Worm (Caenorhabditis elegans) whole organism, young adult: ENCODE measurements around the gene nlp-7.

Experiments
- B0261.1 ChIP-seq: sonication (generic microtip); optimal IDR thresholded peaks from 2 replicates; lab custom pipeline; 2016; ENCODE audit warnings: mild to moderate bottlenecking, missing genetic modification characterization, moderate library complexity, missing compliant biosample characterization
- D2030.7 ChIP-seq: fragments of 200-800 bp; sonication (Bioruptor generic); IDR thresholded peaks from 2 replicates; pipeline ENCODE4 v1.3.6; 2022; ENCODE audit warnings: missing genetic modification reagents, missing genetic modification characterization, missing compliant biosample characterization
- F22D6.2 ChIP-seq: sonication (generic microtip); optimal IDR thresholded peaks from 2 replicates; lab custom pipeline; 2016; ENCODE audit warnings: mild to moderate bottlenecking, missing genetic modification characterization, missing compliant biosample characterization
- F23B12.7 ChIP-seq: sonication (generic microtip); optimal IDR thresholded peaks from 2 replicates; lab custom pipeline; 2017; ENCODE audit warnings: missing genetic modification characterization, mild to moderate bottlenecking, missing compliant biosample characterization, antibody characterized with exemption, moderate library complexity; ENCODE audit not compliant: insufficient read depth
- F33H1.4 ChIP-seq: fragments of 200-800 bp; sonication (Bioruptor generic); IDR thresholded peaks from 2 replicates; pipeline ENCODE4 v1.3.6; 2022; ENCODE audit warnings: missing genetic modification reagents, missing genetic modification characterization, missing compliant biosample characterization
- F55B11.4 ChIP-seq: sonication (generic microtip); optimal IDR thresholded peaks from 2 replicates; lab custom pipeline; 2016; ENCODE audit warnings: missing compliant biosample characterization, missing genetic modification characterization, borderline replicate concordance; ENCODE audit not compliant: insufficient read depth
- F57A8.1 ChIP-seq: fragments of 200-800 bp; sonication (Bioruptor generic); optimal IDR thresholded peaks from 2 replicates; lab custom pipeline; 2018; ENCODE audit warnings: mild to moderate bottlenecking, missing genetic modification characterization, moderate library complexity, missing compliant biosample characterization
- F57C9.4 ChIP-seq: sonication (generic microtip); optimal IDR thresholded peaks from 2 replicates; lab custom pipeline; 2017; ENCODE audit warnings: mild to moderate bottlenecking, missing genetic modification characterization, missing compliant biosample characterization
- K11D2.4 ChIP-seq: fragments of 200-800 bp; sonication (Bioruptor generic); IDR thresholded peaks from 2 replicates; pipeline ENCODE4 v1.3.6; 2022; ENCODE audit warnings: missing genetic modification reagents, missing genetic modification characterization, missing compliant biosample characterization
- K12H6.12 ChIP-seq: fragments of 200-800 bp; sonication (Bioruptor generic); optimal IDR thresholded peaks from 2 replicates; lab custom pipeline; 2018; ENCODE audit warnings: mild to moderate bottlenecking, missing genetic modification characterization, missing compliant biosample characterization
- Y79H2A.3 ChIP-seq: fragments of 200-800 bp; sonication (Bioruptor generic); conservative IDR thresholded peaks from 2 replicates; pipeline ENCODE4 v1.3.6; 2022; ENCODE audit warnings: missing genetic modification reagents, missing genetic modification characterization, missing compliant biosample characterization
- Y95B8A.8 ChIP-seq: fragments of 200-800 bp; sonication (Bioruptor generic); IDR thresholded peaks from 2 replicates; pipeline ENCODE4 v1.3.6; 2022; ENCODE audit warnings: missing genetic modification reagents, missing genetic modification characterization, missing compliant biosample characterization
- ZK185.1 ChIP-seq: sonication (generic microtip); optimal IDR thresholded peaks from 2 replicates; lab custom pipeline; 2016; ENCODE audit warnings: mild to moderate bottlenecking, missing genetic modification characterization, missing compliant biosample characterization; ENCODE audit not compliant: poor library complexity, severe bottlenecking
- aptf-3 ChIP-seq: fragments of 200-800 bp; sonication (Bioruptor generic); IDR thresholded peaks from 2 replicates; pipeline ENCODE4 v1.3.6; 2022; ENCODE audit warnings: missing genetic modification characterization, missing compliant biosample characterization
- attf-5 ChIP-seq: fragments of 200-800 bp; sonication (Bioruptor generic); optimal IDR thresholded peaks from 2 replicates; lab custom pipeline; 2018; ENCODE audit warnings: mild to moderate bottlenecking, missing genetic modification characterization, missing compliant biosample characterization
- cebp-1 ChIP-seq, 2 experiments: fragments of 200-800 bp in 1 of 2; sonication (Bioruptor generic) in 1 of 2; sonication (generic microtip) in 1 of 2; IDR thresholded peaks in 1 of 2; optimal IDR thresholded peaks in 1 of 2; 2 replicates each; pipeline versions ENCODE4 v1.3.6 to Lab custom; 2017 to 2022; ENCODE audit warnings: missing compliant biosample characterization in 2 of 2, missing genetic modification characterization in 2 of 2, mild to moderate bottlenecking in 1 of 2, missing genetic modification reagents in 1 of 2, moderate library complexity in 1 of 2
- ceh-27 ChIP-seq: fragments of 200-800 bp; sonication (Bioruptor generic); optimal IDR thresholded peaks from 2 replicates; lab custom pipeline; 2018; ENCODE audit warnings: mild to moderate bottlenecking, missing genetic modification characterization, moderate library complexity, missing compliant biosample characterization
- ceh-40 ChIP-seq: fragments of 200-800 bp; sonication (Bioruptor generic); IDR thresholded peaks from 2 replicates; pipeline ENCODE4 v1.3.6; 2022; ENCODE audit warnings: missing genetic modification characterization, missing compliant biosample characterization
- ceh-58 ChIP-seq: fragments of 200-800 bp; sonication (Bioruptor generic); IDR thresholded peaks from 2 replicates; pipeline ENCODE4 v1.3.6; 2022; ENCODE audit warnings: missing genetic modification characterization, missing compliant biosample characterization
- ceh-91 ChIP-seq: fragments of 200-800 bp; sonication (Bioruptor generic); IDR thresholded peaks from 2 replicates; pipeline ENCODE4 v1.3.6; 2022; ENCODE audit warnings: missing genetic modification reagents, missing genetic modification characterization, missing compliant biosample characterization
- efl-1 ChIP-seq: fragments of 150-350 bp; optimal IDR thresholded peaks from 2 replicates; lab custom pipeline; 2014; ENCODE audit warnings: missing biosample characterization, missing genetic modification reagents, missing genetic modification characterization
- egl-18 ChIP-seq: fragments of 200-800 bp; sonication (Bioruptor generic); IDR thresholded peaks from 2 replicates; pipeline ENCODE4 v1.3.6; 2022; ENCODE audit warnings: missing genetic modification reagents, missing genetic modification characterization, missing compliant biosample characterization
- egl-44 ChIP-seq: fragments of 200-800 bp; sonication (Bioruptor generic); IDR thresholded peaks from 2 replicates; pipeline ENCODE4 v1.3.6; 2022; ENCODE audit warnings: missing genetic modification reagents, missing genetic modification characterization, missing compliant biosample characterization
- hrde-1 ChIP-seq: sonication (generic microtip); optimal IDR thresholded peaks from 2 replicates; lab custom pipeline; 2016; ENCODE audit warnings: missing genetic modification characterization, mild to moderate bottlenecking, missing compliant biosample characterization, moderate library complexity, missing genotype, missing genetic modification reagents, borderline replicate concordance
- hsf-1 ChIP-seq: fragments of 200-800 bp; sonication (Bioruptor generic); IDR thresholded peaks from 2 replicates; pipeline ENCODE4 v1.3.6; 2022; ENCODE audit warnings: missing genetic modification reagents, missing genetic modification characterization, missing compliant biosample characterization
- lag-1 ChIP-seq: fragments of 200-800 bp; sonication (Bioruptor generic); IDR thresholded peaks from 2 replicates; pipeline ENCODE4 v1.3.6; 2022; ENCODE audit warnings: missing genetic modification reagents, missing genetic modification characterization, missing compliant biosample characterization
- lin-40 ChIP-seq: sonication (generic microtip); optimal IDR thresholded peaks from 2 replicates; lab custom pipeline; 2016; ENCODE audit warnings: missing genetic modification characterization, mild to moderate bottlenecking, missing compliant biosample characterization, missing genotype, missing genetic modification reagents
- lsy-27 ChIP-seq: sonication (generic microtip); optimal IDR thresholded peaks from 2 replicates; lab custom pipeline; 2017; ENCODE audit warnings: missing genetic modification characterization, mild to moderate bottlenecking, missing compliant biosample characterization, antibody characterized with exemption, missing genotype, borderline replicate concordance; ENCODE audit not compliant: insufficient read depth
- madf-10 ChIP-seq: sonication (generic microtip); optimal IDR thresholded peaks from 2 replicates; lab custom pipeline; 2016; ENCODE audit warnings: mild to moderate bottlenecking, missing genetic modification characterization, missing compliant biosample characterization
- madf-3 ChIP-seq: fragments of 200-800 bp; sonication (Bioruptor generic); IDR thresholded peaks from 2 replicates; pipeline ENCODE4 v1.3.6; 2022; ENCODE audit warnings: missing genetic modification reagents, missing genetic modification characterization, missing compliant biosample characterization
- madf-8 ChIP-seq: fragments of 200-800 bp; sonication (Bioruptor generic); conservative IDR thresholded peaks from 2 replicates; pipeline ENCODE4 v1.3.6; 2022; ENCODE audit warnings: missing genetic modification reagents, missing genetic modification characterization, missing compliant biosample characterization
- mcd-1 ChIP-seq: fragments of 200-800 bp; sonication (Bioruptor generic); IDR thresholded peaks from 2 replicates; pipeline ENCODE4 v1.3.6; 2022; ENCODE audit warnings: missing genetic modification reagents, missing genetic modification characterization, missing compliant biosample characterization
- mes-4 ChIP-seq: sonication (generic microtip); optimal IDR thresholded peaks from 2 replicates; lab custom pipeline; 2016; ENCODE audit warnings: missing genotype, missing genetic modification characterization, missing compliant biosample characterization
- mxl-1 ChIP-seq: sonication (generic microtip); optimal IDR thresholded peaks from 2 replicates; lab custom pipeline; 2016; ENCODE audit warnings: missing genetic modification characterization, missing compliant biosample characterization
- nhr-120 ChIP-seq: fragments of 200-800 bp; sonication (Bioruptor generic); IDR thresholded peaks from 2 replicates; pipeline ENCODE4 v1.3.6; 2022; ENCODE audit warnings: missing genetic modification characterization, missing compliant biosample characterization
- nhr-179 ChIP-seq: sonication (generic microtip); optimal IDR thresholded peaks from 2 replicates; lab custom pipeline; 2016; ENCODE audit warnings: mild to moderate bottlenecking, missing genetic modification characterization, missing compliant biosample characterization
- repo-1 ChIP-seq: sonication (generic microtip); optimal IDR thresholded peaks from 2 replicates; lab custom pipeline; 2017; ENCODE audit warnings: mild to moderate bottlenecking, missing genetic modification characterization, missing compliant biosample characterization
- rpc-1 ChIP-seq, 2 experiments: fragments of 150-350 bp in 1 of 2; sonication (generic microtip) in 1 of 2; optimal IDR thresholded peaks; 2 replicates each; lab custom pipeline; 2014 to 2018; ENCODE audit warnings: missing biosample characterization in 1 of 2, missing genetic modification characterization in 1 of 2, missing genetic modification reagents in 1 of 2, missing genotype in 1 of 2
- snpc-1.1 ChIP-seq: sonication (generic microtip); optimal IDR thresholded peaks from 2 replicates; lab custom pipeline; 2017; ENCODE audit warnings: missing genetic modification characterization, mild to moderate bottlenecking, missing compliant biosample characterization, antibody characterized with exemption, moderate library complexity, missing genotype, missing genetic modification reagents; ENCODE audit not compliant: insufficient read depth
- snpc-3.4 ChIP-seq: sonication (generic microtip); optimal IDR thresholded peaks from 2 replicates; lab custom pipeline; 2017; ENCODE audit warnings: missing genetic modification characterization, mild to moderate bottlenecking, missing compliant biosample characterization, antibody characterized with exemption, moderate library complexity, missing genotype, missing genetic modification reagents
- somi-1 ChIP-seq: fragments of 200-800 bp; sonication (Bioruptor generic); optimal IDR thresholded peaks from 2 replicates; lab custom pipeline; 2018; ENCODE audit warnings: mild to moderate bottlenecking, missing genetic modification characterization, missing compliant biosample characterization
- unc-130 ChIP-seq: sonication (generic microtip); optimal IDR thresholded peaks from 2 replicates; lab custom pipeline; 2016; ENCODE audit warnings: missing genetic modification reagents, missing genetic modification characterization, missing compliant biosample characterization
- zfh-2 ChIP-seq: fragments of 200-800 bp; sonication (Bioruptor generic); conservative IDR thresholded peaks from 2 replicates; pipeline ENCODE4 v1.3.6; 2022; ENCODE audit warnings: missing genetic modification reagents, missing genetic modification characterization, missing compliant biosample characterization
- zim-3 ChIP-seq: sonication (generic microtip); optimal IDR thresholded peaks from 2 replicates; lab custom pipeline; 2017; ENCODE audit warnings: mild to moderate bottlenecking, missing genetic modification characterization, moderate library complexity, missing compliant biosample characterization
- ztf-3 ChIP-seq: fragments of 200-800 bp; sonication (Bioruptor generic); optimal IDR thresholded peaks from 2 replicates; lab custom pipeline; 2018; ENCODE audit warnings: mild to moderate bottlenecking, missing genetic modification characterization, missing compliant biosample characterization

The nlp-7 gene

ce11 chrX:8550099-8550498, 42.9 kb upstream of the nlp-7 start (continued):
- TF ChIP-seq cebp-1 (GFP tag; IDR thresholded peaks at IDR 0.05; lab: Robert Waterston, UW) (no peak), cebp-1 (tag; optimal IDR thresholded peaks at IDR 0.05; lab: Kevin White, UChicago) (no peak), B0261.1 (no peak), ZK185.1 (no peak), F57A8.1 (GFP tag; lab: Kevin White, UChicago) (no peak), snpc-3.4 (tag; lab: Kevin White, UChicago) (peak; percentile 14), unc-130 (GFP tag; lab: Kevin White, UChicago) (no peak), lin-40 (peak; percentile 86), nhr-179 (tag; lab: Kevin White, UChicago) (no peak), aptf-3 (GFP tag; lab: Robert Waterston, UW) (no peak), F55B11.4 (tag; lab: Kevin White, UChicago) (no peak), ceh-91 (GFP tag; lab: Robert Waterston, UW) (no peak), lsy-27 (tag; lab: Kevin White, UChicago) (no peak), F22D6.2 (peak; percentile 69), efl-1 (GFP tag; lab: Kevin White, UChicago) (no peak), rpc-1 (optimal IDR thresholded peaks at IDR 0.05; lab: Kevin White, UChicago) (no peak), rpc-1 (tag; optimal IDR thresholded peaks at IDR 0.05; lab: Kevin White, UChicago) (no peak), attf-5 (GFP tag; lab: Kevin White, UChicago) (peak; percentile 46), F33H1.4 (GFP tag; lab: Robert Waterston, UW) (no peak), ztf-3 (GFP tag; lab: Kevin White, UChicago) (no peak), nhr-120 (no peak), mxl-1 (tag; lab: Kevin White, UChicago) (no peak), hrde-1 (tag; lab: Kevin White, UChicago) (no peak), ceh-27 (GFP tag; lab: Kevin White, UChicago) (peak; percentile 38), mes-4 (tag; lab: Kevin White, UChicago) (no peak), ceh-58 (no peak), egl-44 (no peak), K11D2.4 (GFP tag; lab: Robert Waterston, UW) (0 out of 2 replicates have a peak, but pooled peaks have one; percentile 40), somi-1 (GFP tag; lab: Kevin White, UChicago) (peak; percentile 79)

ce11 chrX:8551687-8552327, 41.2 kb upstream of the nlp-7 start, which contains the start of gene dhhc-14:
Gene dhhc-14 (plus strand): TSS chrX:8552277.
- no peak for TF ChIP-seq lin-40
- TF ChIP-seq madf-3 (GFP tag; lab: Robert Waterston, UW): no peak
- TF ChIP-seq F57C9.4 (tag; lab: Kevin White, UChicago): no peak
- no peak for TF ChIP-seq madf-10 (tag; lab: Kevin White, UChicago)
- no peak for TF ChIP-seq ceh-58
- no peak for TF ChIP-seq D2030.7 (GFP tag; lab: Robert Waterston, UW)
- TF ChIP-seq ZK185.1: no peak
- no peak for TF ChIP-seq madf-8 (GFP tag; lab: Robert Waterston, UW)
- TF ChIP-seq snpc-1.1 (tag; lab: Kevin White, UChicago): no peak
- no peak for TF ChIP-seq hsf-1 (GFP tag; lab: Robert Waterston, UW)
- peak; percentile 51; the same call in 1 of the 2 replicates for TF ChIP-seq zfh-2 (GFP tag; lab: Robert Waterston, UW)
- peak; percentile 84 for TF ChIP-seq mcd-1 (GFP tag; lab: Robert Waterston, UW)
- no peak for TF ChIP-seq repo-1 (tag; lab: Kevin White, UChicago)
- no peak for TF ChIP-seq Y79H2A.3 (GFP tag; lab: Robert Waterston, UW)
- no peak for TF ChIP-seq ceh-40 (GFP tag; lab: Robert Waterston, UW)
- TF ChIP-seq K11D2.4 (GFP tag; lab: Robert Waterston, UW): no peak
- no peak for TF ChIP-seq F23B12.7 (tag; lab: Kevin White, UChicago)
- no peak for TF ChIP-seq lag-1 (GFP tag; lab: Robert Waterston, UW)
- peak; percentile 10 for TF ChIP-seq K12H6.12 (tag; lab: Kevin White, UChicago)
- 0 out of 2 replicates have a peak, but pooled peaks have one; percentile 27 for TF ChIP-seq egl-18
- TF ChIP-seq zim-3 (tag; lab: Kevin White, UChicago): no peak
- TF ChIP-seq Y95B8A.8 (GFP tag; lab: Robert Waterston, UW): no peak
- no peak for TF ChIP-seq nhr-120
- TF ChIP-seq cebp-1 (GFP tag; IDR thresholded peaks at IDR 0.05; lab: Robert Waterston, UW): no peak
- peak; percentile 26 for TF ChIP-seq cebp-1 (tag; optimal IDR thresholded peaks at IDR 0.05; lab: Kevin White, UChicago)
